Fruit fly (Drosophila melanogaster): Measurements from ENCODE around the gene CRMP.
A peak's percentile ranks its signal among the peaks of the same experiment; 100 is the strongest.

Gene CRMP

dm6 chr3R:5568590-5568989 is 2.3 kb upstream of the CRMP start, which contains the start of the genes CG2931 and Rheb (continued):
- no peak for TF ChIP-seq pan (optimal IDR thresholded peaks at IDR 0.05)
- TF ChIP-seq pan (GFP tag; optimal IDR thresholded peaks at IDR 0.05 in 1 of 2, IDR thresholded peaks at IDR 0.05 in 1 of 2): peak in 1 of 2 experiments; percentile 79
- peak; percentile 60 for TF ChIP-seq CG32772 (GFP tag; IDR thresholded peaks at IDR 0.05)
- TF ChIP-seq CG1832 (GFP tag; optimal IDR thresholded peaks at IDR 0.05): no peak
- TF ChIP-seq CG5953 (GFP tag; IDR thresholded peaks at IDR 0.05): no peak; the same call in 1 of the 2 replicates
- TF ChIP-seq CG8765 (GFP tag; IDR thresholded peaks at IDR 0.05): no peak
- TF ChIP-seq CHES-1-like (GFP tag; optimal IDR thresholded peaks at IDR 0.05): no peak
- TF ChIP-seq Bgb (GFP tag; IDR thresholded peaks at IDR 0.05; ENCODE audit: partially characterized antibody): peak; percentile 74
- TF ChIP-seq CG11560 (tag; IDR thresholded peaks at IDR 0.05): no peak
- peak; percentile 30; the same call in 1 of the 3 replicates for TF ChIP-seq croc (GFP tag; conservative IDR thresholded peaks at IDR 0.05)
- TF ChIP-seq wdn (GFP tag; IDR thresholded peaks at IDR 0.05): no peak
- no peak for TF ChIP-seq yki (optimal IDR thresholded peaks at IDR 0.05)
- TF ChIP-seq CG2120 (GFP tag; optimal IDR thresholded peaks at IDR 0.05): peak; percentile 83
- no peak for TF ChIP-seq emc (GFP tag; optimal IDR thresholded peaks at IDR 0.05)
- TF ChIP-seq CG2202 (tag; optimal IDR thresholded peaks at IDR 0.05): no peak
- no peak for TF ChIP-seq cad (GFP tag; optimal IDR thresholded peaks at IDR 0.05)
- no peak for TF ChIP-seq ftz-f1 (GFP tag; optimal IDR thresholded peaks at IDR 0.05)
- no peak for TF ChIP-seq CG10959 (GFP tag; IDR thresholded peaks at IDR 0.05)
- peak; percentile 94 for TF ChIP-seq Ets65A (GFP tag)
- TF ChIP-seq bigmax (GFP tag; optimal IDR thresholded peaks at IDR 0.05): no peak
- peak; percentile 44 to 67 for TF ChIP-seq Pdp1 (GFP tag; optimal IDR thresholded peaks at IDR 0.05)
- TF ChIP-seq btn (GFP tag; optimal IDR thresholded peaks at IDR 0.05): no peak
- peak; percentile 81 for TF ChIP-seq CG12391 (tag; optimal IDR thresholded peaks at IDR 0.05)
- no peak for TF ChIP-seq CG6813 (GFP tag; optimal IDR thresholded peaks at IDR 0.05)
- peak; percentile 53 for TF ChIP-seq maf-S (GFP tag; optimal IDR thresholded peaks at IDR 0.05)
- peak; percentile 59 for TF ChIP-seq Awh (GFP tag; IDR thresholded peaks at IDR 0.05)
- TF ChIP-seq sob (GFP tag; IDR thresholded peaks at IDR 0.05): peak; percentile 70
- TF ChIP-seq sima (GFP tag; optimal IDR thresholded peaks at IDR 0.05): no peak
- peak; percentile 58 for TF ChIP-seq CG7839 (tag; optimal IDR thresholded peaks at IDR 0.05)
- no peak for TF ChIP-seq CG31224 (GFP tag; IDR thresholded peaks at IDR 0.05)
- peak; percentile 93 for TF ChIP-seq ssp (GFP tag; IDR thresholded peaks at IDR 0.05)
- peak; percentile 27 for TF ChIP-seq HHEX (GFP tag; optimal IDR thresholded peaks at IDR 0.05)
- no peak for TF ChIP-seq Hr39 (optimal IDR thresholded peaks at IDR 0.05)
- TF ChIP-seq seq (GFP tag; IDR thresholded peaks at IDR 0.05): 0 out of 2 replicates have a peak, but pooled peaks have one; percentile 47
- no peak for TF ChIP-seq Hey (tag; optimal IDR thresholded peaks at IDR 0.05)
- peak; percentile 19 for TF ChIP-seq exex (tag; optimal IDR thresholded peaks at IDR 0.05)
- no peak for TF ChIP-seq Sox102F (GFP tag; optimal IDR thresholded peaks at IDR 0.05)
- peak; percentile 57 for TF ChIP-seq CG18262 (tag; optimal IDR thresholded peaks at IDR 0.05)
- TF ChIP-seq Sry-δ (GFP tag; optimal IDR thresholded peaks at IDR 0.05): peak; percentile 80
- TF ChIP-seq CG15269 (tag; optimal IDR thresholded peaks at IDR 0.05): peak; percentile 68
- TF ChIP-seq stwl (tag; optimal IDR thresholded peaks at IDR 0.05): peak; percentile 87
- peak; percentile 42 for TF ChIP-seq bcd (GFP tag; optimal IDR thresholded peaks at IDR 0.05)
- no peak for TF ChIP-seq dati (GFP tag; IDR thresholded peaks at IDR 0.05)
- TF ChIP-seq NC2β (GFP tag; optimal IDR thresholded peaks at IDR 0.05): peak; percentile 38
- TF ChIP-seq CG8944 (GFP tag; optimal IDR thresholded peaks at IDR 0.05): no peak
- TF ChIP-seq nau (GFP tag; optimal IDR thresholded peaks at IDR 0.05): peak; percentile 6
- peak; percentile 71 for TF ChIP-seq CG12155 (GFP tag; optimal IDR thresholded peaks at IDR 0.05)
- TF ChIP-seq CG2199 (GFP tag; IDR thresholded peaks at IDR 0.05): 0 out of 3 replicates have a peak, but pooled peaks have one; percentile 12
- peak; percentile 1 for TF ChIP-seq trh (GFP tag; optimal IDR thresholded peaks at IDR 0.05)
- TF ChIP-seq CG17802 (tag; optimal IDR thresholded peaks at IDR 0.05): peak; percentile 100
- TF ChIP-seq nerfin-2 (GFP tag; IDR thresholded peaks at IDR 0.05; ENCODE audit: partially characterized antibody): 0 out of 2 replicates have a peak, but pooled peaks have one; percentile 30
- TF ChIP-seq CG3838 (GFP tag; optimal IDR thresholded peaks at IDR 0.05): no peak
- peak; percentile 49 for TF ChIP-seq CG17328 (GFP tag; IDR thresholded peaks at IDR 0.05)
